Worm (Caenorhabditis elegans) whole organism, midembryonic: ENCODE measurements around the gene fkh-3.
A peak's percentile ranks its signal among the peaks of the same experiment; 100 is the strongest.

ENCODE experiments used
- T22C8.4 ChIP-seq: fragments of 200-800 bp; sonication (Bioruptor generic); IDR thresholded peaks from 2 replicates; pipeline ENCODE4 v1.3.6; 2022; ENCODE audit warnings: missing genetic modification characterization, missing compliant biosample characterization
- cog-1 ChIP-seq: sonication (generic microtip); optimal IDR thresholded peaks from 2 replicates; lab custom pipeline; 2016; ENCODE audit warnings: missing genetic modification characterization, missing compliant biosample characterization
- flt-1 ChIP-seq: fragments of 200-800 bp; sonication (Bioruptor generic); IDR thresholded peaks from 2 replicates; pipeline ENCODE4 v1.3.6; 2022; ENCODE audit warnings: missing genetic modification characterization, missing compliant biosample characterization
- klf-2 ChIP-seq: fragments of 200-800 bp; sonication (Bioruptor generic); conservative IDR thresholded peaks from 2 replicates; pipeline ENCODE4 v1.3.6; 2022; ENCODE audit warnings: missing genetic modification reagents, missing genetic modification characterization, missing compliant biosample characterization
- med-1 ChIP-seq: sonication (generic microtip); optimal IDR thresholded peaks from 2 replicates; lab custom pipeline; 2017; ENCODE audit warnings: missing genetic modification characterization, mild to moderate bottlenecking, missing compliant biosample characterization, antibody characterized with exemption, missing genetic modification reagents; ENCODE audit not compliant: insufficient read depth
- ref-1 ChIP-seq: fragments of 200-800 bp; sonication (Bioruptor generic); conservative IDR thresholded peaks from 2 replicates; pipeline ENCODE4 v1.3.6; 2022; ENCODE audit warnings: missing genetic modification reagents, missing genetic modification characterization, missing compliant biosample characterization
- tab-1 ChIP-seq: fragments of 200-800 bp; sonication (Bioruptor generic); IDR thresholded peaks from 2 replicates; pipeline ENCODE4 v1.3.6; 2022; ENCODE audit warnings: missing genetic modification characterization, missing compliant biosample characterization
- ztf-23 ChIP-seq: fragments of 200-800 bp; sonication (Bioruptor generic); IDR thresholded peaks from 2 replicates; pipeline ENCODE4 v1.3.6; 2022; ENCODE audit warnings: missing genetic modification reagents, missing genetic modification characterization, missing compliant biosample characterization
- ztf-29 ChIP-seq: fragments of 200-800 bp; sonication (Bioruptor generic); IDR thresholded peaks from 2 replicates; pipeline ENCODE4 v1.3.6; 2022; ENCODE audit warnings: missing genetic modification reagents, missing genetic modification characterization, missing compliant biosample characterization

Gene fkh-3

DNA sequence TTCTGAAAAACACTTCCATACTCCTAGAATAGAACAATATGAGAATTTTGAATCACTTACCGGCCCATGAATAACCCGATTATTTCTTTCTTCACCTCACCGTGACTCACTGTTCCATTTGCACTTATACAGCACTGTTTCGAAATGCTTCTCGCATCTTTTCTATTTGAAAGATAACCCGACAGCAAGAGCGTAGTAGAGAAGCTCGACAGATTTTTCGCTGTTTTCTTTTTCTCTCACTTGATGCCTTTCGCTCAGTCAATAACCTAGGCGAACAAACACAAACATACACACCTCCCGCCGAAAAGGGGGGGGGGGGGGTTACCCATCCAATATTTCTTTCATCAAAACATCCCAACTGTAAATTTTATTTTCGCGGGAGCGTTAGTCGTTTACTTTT lies 21.9 kb downstream of the fkh-3 start:
- TF ChIP-seq klf-2 (GFP tag; lab: Robert Waterston, UW) (no peak), flt-1 (GFP tag; lab: Robert Waterston, UW) (no peak), cog-1 (tag; lab: Kevin White, UChicago) (no peak), T22C8.4 (no peak), ref-1 (GFP tag; lab: Robert Waterston, UW) (no peak), ztf-29 (no peak), ztf-23 (no peak), med-1 (GFP tag; lab: Kevin White, UChicago) (no peak), tab-1 (GFP tag; lab: Robert Waterston, UW) (no peak)

- TF ChIP-seq cog-1 (tag; lab: Kevin White, UChicago) (no peak), ref-1 (GFP tag; lab: Robert Waterston, UW) (no peak), tab-1 (GFP tag; lab: Robert Waterston, UW) (no peak), ztf-29 (no peak), flt-1 (GFP tag; lab: Robert Waterston, UW) (no peak), klf-2 (GFP tag; lab: Robert Waterston, UW) (no peak), med-1 (GFP tag; lab: Kevin White, UChicago) (no peak), T22C8.4 (no peak), ztf-23 (no peak)
Measured at ce11 chrX:13399221-13399620, 24.0 kb downstream of the fkh-3 start, which contains the start of gene F02C12.2. Gene F02C12.2, minus strand, starts transcription at chrX:13399321.

ce11 chrX:13396550-13397023 lies 26.7 kb downstream of the fkh-3 start, which contains the start of gene F02C12.3:
Gene F02C12.3, plus strand, starts transcription at chrX:13396973.
- no peak for TF ChIP-seq ref-1 (GFP tag; lab: Robert Waterston, UW)
- peak; percentile 44 for TF ChIP-seq cog-1 (tag; lab: Kevin White, UChicago)

ce11 chrX:13394971-13395370 lies 28.3 kb downstream of the fkh-3 start, which contains the start of gene irld-2:
Gene irld-2, minus strand, starts transcription at chrX:13395071.
- TF ChIP-seq cog-1 (tag; lab: Kevin White, UChicago) (no peak), T22C8.4 (no peak), tab-1 (GFP tag; lab: Robert Waterston, UW) (no peak), med-1 (GFP tag; lab: Kevin White, UChicago) (no peak), ref-1 (GFP tag; lab: Robert Waterston, UW) (no peak), klf-2 (GFP tag; lab: Robert Waterston, UW) (no peak), flt-1 (GFP tag; lab: Robert Waterston, UW) (no peak), ztf-29 (no peak), ztf-23 (no peak)

- no peak for TF ChIP-seq med-1 (GFP tag; lab: Kevin White, UChicago)
- TF ChIP-seq ref-1 (GFP tag; lab: Robert Waterston, UW), result no peak
- TF ChIP-seq tab-1 (GFP tag; lab: Robert Waterston, UW), result no peak
Measured at ce11 chrX:13388829-13389228, 34.4 kb downstream of the fkh-3 start.

DNA sequence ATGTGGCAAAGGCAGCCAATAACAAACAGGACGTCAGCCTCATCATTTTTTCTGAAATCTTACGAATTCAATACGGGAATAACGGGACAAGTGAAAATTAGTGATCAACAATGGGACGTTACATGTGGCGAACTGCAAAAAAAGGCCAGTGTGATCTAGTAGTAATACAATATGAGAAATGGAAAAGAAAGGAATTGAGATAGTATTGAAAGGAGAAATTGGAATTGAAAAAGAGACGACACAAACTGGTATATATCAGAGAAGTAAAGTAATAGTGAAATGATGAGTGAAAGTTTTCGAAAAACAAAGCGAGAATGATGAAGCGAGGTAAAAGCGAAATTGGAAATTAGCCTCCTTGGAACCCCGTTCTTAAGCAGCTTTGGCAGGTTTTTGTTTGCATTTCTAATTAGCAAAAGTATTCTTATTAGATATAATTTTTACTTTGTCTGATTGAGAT lies 35.7 kb downstream of the fkh-3 start, which contains the start of gene C49F8.3:
TSS of gene C49F8.3 (minus strand) at position 51 of the 457 bp plus-strand sequence.
- TF ChIP-seq klf-2 (GFP tag; lab: Robert Waterston, UW) (no peak), ztf-29 (no peak), med-1 (GFP tag; lab: Kevin White, UChicago) (no peak), cog-1 (tag; lab: Kevin White, UChicago) (no peak), flt-1 (GFP tag; lab: Robert Waterston, UW) (no peak), tab-1 (GFP tag; lab: Robert Waterston, UW) (no peak), T22C8.4 (no peak), ref-1 (GFP tag; lab: Robert Waterston, UW) (no peak)

DNA sequence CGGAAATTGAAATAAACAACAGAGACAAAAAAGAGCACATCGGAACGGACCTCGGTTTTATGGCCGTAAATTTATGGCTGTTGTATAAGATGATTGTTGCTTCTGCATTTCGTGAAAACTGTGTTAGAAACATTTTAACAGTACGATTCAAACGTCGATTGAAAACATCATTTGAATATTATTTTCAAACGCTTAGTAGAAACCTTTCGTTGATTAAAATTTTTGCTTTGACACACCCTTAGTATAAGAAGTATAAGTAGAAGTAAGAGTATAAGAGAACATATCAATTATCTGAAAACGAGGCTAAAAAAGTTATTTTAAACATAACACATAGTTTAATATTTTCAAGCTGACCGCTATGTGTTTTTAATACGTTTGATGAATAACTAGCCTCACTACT lies 38.5 kb downstream of the fkh-3 start:
- TF ChIP-seq ref-1 (GFP tag; lab: Robert Waterston, UW) (no peak), T22C8.4 (no peak), tab-1 (GFP tag; lab: Robert Waterston, UW) (no peak), med-1 (GFP tag; lab: Kevin White, UChicago) (no peak), ztf-23 (no peak)

DNA sequence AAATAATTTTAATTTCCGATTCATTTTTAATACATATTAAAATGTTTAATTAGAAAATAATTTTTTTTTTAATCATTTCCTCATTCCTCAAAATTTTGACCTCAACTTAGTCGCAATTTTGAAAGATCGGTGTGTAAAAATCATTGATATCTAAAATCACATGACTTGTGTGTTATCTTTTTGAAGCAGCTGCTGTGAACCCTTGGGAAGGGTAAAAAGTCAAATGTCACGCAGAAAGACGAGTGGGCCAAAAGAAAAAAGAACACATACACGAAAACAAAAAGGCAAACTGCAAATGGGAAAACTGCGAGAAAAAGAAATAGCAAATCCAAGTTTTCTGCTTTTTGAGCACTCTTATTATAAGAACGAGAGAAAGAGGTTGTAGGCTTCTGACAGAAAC lies 40.0 kb downstream of the fkh-3 start:
- TF ChIP-seq ztf-23 (no peak), ref-1 (GFP tag; lab: Robert Waterston, UW) (no peak), med-1 (GFP tag; lab: Kevin White, UChicago) (no peak), flt-1 (GFP tag; lab: Robert Waterston, UW) (no peak), tab-1 (GFP tag; lab: Robert Waterston, UW) (no peak), cog-1 (tag; lab: Kevin White, UChicago) (no peak), T22C8.4 (no peak), ztf-29 (no peak), klf-2 (GFP tag; lab: Robert Waterston, UW) (no peak)

DNA sequence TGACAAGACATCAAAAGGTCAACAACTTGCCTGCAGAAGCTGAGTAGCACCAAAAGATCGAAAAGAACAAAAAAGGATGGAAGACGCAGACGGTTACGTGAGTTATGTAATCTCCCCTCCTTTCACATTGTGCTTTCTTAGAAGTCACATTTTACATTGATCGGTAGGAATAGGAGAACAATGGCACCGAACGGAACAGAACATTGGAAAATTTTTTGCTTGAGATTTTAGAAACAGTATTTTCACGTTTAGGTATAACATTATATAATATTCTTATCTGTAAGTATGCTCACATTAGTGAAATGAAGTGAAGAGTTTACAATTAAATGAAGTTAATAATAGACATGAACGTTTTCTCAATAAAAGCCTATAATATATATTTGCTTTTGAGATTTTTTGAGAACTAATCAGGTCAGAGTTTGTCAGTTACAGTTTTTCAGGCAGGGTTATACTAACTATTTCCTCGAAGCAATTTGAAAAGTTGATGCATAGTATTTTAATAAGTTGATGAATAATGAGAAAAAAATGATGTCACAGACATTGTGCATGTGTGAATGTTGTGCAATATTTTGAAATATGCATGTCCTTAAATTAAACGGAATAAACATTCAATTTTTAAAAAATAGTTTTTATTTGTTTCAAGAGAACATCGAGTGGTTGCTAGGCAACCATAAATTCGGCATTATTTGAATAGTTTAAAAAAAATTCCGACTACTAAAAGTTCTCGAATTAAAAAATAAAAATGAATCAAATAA lies 42.1 kb downstream of the fkh-3 start:
- TF ChIP-seq ztf-29, result no peak
- no peak for TF ChIP-seq tab-1 (GFP tag; lab: Robert Waterston, UW)
- TF ChIP-seq flt-1 (GFP tag; lab: Robert Waterston, UW), result no peak
- no peak for TF ChIP-seq cog-1 (tag; lab: Kevin White, UChicago)
- TF ChIP-seq med-1 (GFP tag; lab: Kevin White, UChicago), result no peak
- no peak for TF ChIP-seq klf-2 (GFP tag; lab: Robert Waterston, UW)
- no peak for TF ChIP-seq T22C8.4
- TF ChIP-seq ref-1 (GFP tag; lab: Robert Waterston, UW), result no peak
- TF ChIP-seq ztf-23, result no peak
